Fruit fly (Drosophila melanogaster): ENCODE measurements around the gene Tektin-C.

DNA sequence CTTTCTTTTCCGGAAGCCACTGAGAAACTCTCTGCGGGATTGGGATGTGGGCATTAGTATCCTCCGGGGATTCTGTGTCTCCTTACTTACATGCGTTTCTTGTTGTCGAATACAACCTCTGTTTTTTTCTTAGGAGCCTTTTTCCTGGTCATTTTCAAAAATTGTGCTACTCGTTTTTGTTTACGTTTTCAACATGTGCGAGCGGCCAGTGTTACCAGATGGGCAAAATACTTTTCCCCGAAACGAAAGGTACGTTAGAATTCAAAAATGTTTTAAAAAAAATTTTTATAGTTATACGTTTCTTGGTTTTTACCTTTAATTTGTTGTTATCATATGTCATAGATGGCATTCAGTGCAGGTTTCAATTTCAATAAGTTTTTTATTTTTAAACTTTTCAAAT lies 19.2 kb downstream of the Tektin-C start, which contains the start of gene vito:
- no peak for TF ChIP-seq gcm (GFP tag; optimal IDR thresholded peaks at IDR 0.05)
- no peak for TF ChIP-seq CG7963 (GFP tag; IDR thresholded peaks at IDR 0.05; ENCODE audit: partially characterized antibody)
- TF ChIP-seq CG5245 (GFP tag; optimal IDR thresholded peaks at IDR 0.05) = no peak
- no peak for TF ChIP-seq CG3281 (GFP tag; optimal IDR thresholded peaks at IDR 0.05)
- no peak for TF ChIP-seq CG3847 (GFP tag; IDR thresholded peaks at IDR 0.05)
- no peak for TF ChIP-seq NC2β (GFP tag; optimal IDR thresholded peaks at IDR 0.05)
- TF ChIP-seq Ravus (GFP tag; IDR thresholded peaks at IDR 0.05) = no peak
- TF ChIP-seq CG6765 (GFP tag; optimal IDR thresholded peaks at IDR 0.05) = no peak
- TF ChIP-seq CG9876 (GFP tag; optimal IDR thresholded peaks at IDR 0.05) = no peak
- TF ChIP-seq z (GFP tag; IDR thresholded peaks at IDR 0.05) = no peak
- no peak for TF ChIP-seq CG6272 (GFP tag; IDR thresholded peaks at IDR 0.05)
- no peak for TF ChIP-seq CG4617 (GFP tag; optimal IDR thresholded peaks at IDR 0.05; ENCODE audit: borderline replicate concordance)

Data from whole organism, embryonic.